Worm (Caenorhabditis elegans) whole organism, L2 larva: Measurements from ENCODE around the gene F28C6.10.

Experiments used
- C34F6.9 ChIP-seq: fragments of 150-350 bp; optimal IDR thresholded peaks from 2 replicates; lab custom pipeline; 2014; ENCODE audit warnings: missing biosample characterization, missing genetic modification characterization
- F13H6.1 ChIP-seq: sonication (generic microtip); optimal IDR thresholded peaks from 2 replicates; lab custom pipeline; 2016; ENCODE audit warnings: missing genetic modification characterization, missing compliant biosample characterization
- R02D3.7 ChIP-seq: fragments of 150-350 bp; optimal IDR thresholded peaks from 2 replicates; lab custom pipeline; 2014; ENCODE audit warnings: missing biosample characterization, missing genetic modification characterization
- Y55F3AM.14 ChIP-seq: fragments of 200-800 bp; sonication (Bioruptor generic); optimal IDR thresholded peaks from 2 replicates; lab custom pipeline; 2018; ENCODE audit warnings: mild to moderate bottlenecking, missing genetic modification characterization, missing compliant biosample characterization
- ZK546.5 ChIP-seq: sonication (generic microtip); optimal IDR thresholded peaks from 2 replicates; lab custom pipeline; 2017; ENCODE audit warnings: missing biosample characterization, missing genetic modification characterization
- alr-1 ChIP-seq: fragments of 150-350 bp; optimal IDR thresholded peaks from 2 replicates; lab custom pipeline; 2014; ENCODE audit warnings: missing biosample characterization, missing genetic modification characterization
- ama-1 ChIP-seq: fragments of 150-350 bp; optimal IDR thresholded peaks from 2 replicates; lab custom pipeline; 2018; ENCODE audit warnings: inconsistent platforms
- crh-2 ChIP-seq: sonication (generic microtip); optimal IDR thresholded peaks from 2 replicates; lab custom pipeline; 2017; ENCODE audit warnings: missing biosample characterization, missing genetic modification characterization
- elt-3 ChIP-seq: sonication (generic microtip); optimal IDR thresholded peaks from 2 replicates; lab custom pipeline; 2017; ENCODE audit warnings: missing biosample characterization, missing genetic modification characterization
- fos-1 ChIP-seq: fragments of 150-350 bp; optimal IDR thresholded peaks from 2 replicates; lab custom pipeline; 2014; ENCODE audit warnings: missing biosample characterization, missing genetic modification characterization
- gmeb-1 ChIP-seq: fragments of 150-350 bp; optimal IDR thresholded peaks from 2 replicates; lab custom pipeline; 2014; ENCODE audit warnings: missing biosample characterization, missing genetic modification characterization
- lin-39 ChIP-seq: fragments of 150-350 bp; optimal IDR thresholded peaks from 2 replicates; lab custom pipeline; 2014; ENCODE audit warnings: missing biosample characterization, missing genetic modification reagents, missing genetic modification characterization
- lsy-2 ChIP-seq, 2 experiments: fragments of 150-350 bp in 1 of 2; sonication (generic microtip) in 1 of 2; optimal IDR thresholded peaks; 2 replicates each; lab custom pipeline; 2014 to 2017; ENCODE audit warnings: missing biosample characterization in 2 of 2, missing genetic modification characterization in 2 of 2
- mab-5 ChIP-seq: fragments of 150-350 bp; optimal IDR thresholded peaks from 2 replicates; lab custom pipeline; 2014; ENCODE audit warnings: missing biosample characterization, missing genetic modification characterization
- mbf-1 ChIP-seq: sonication (generic microtip); optimal IDR thresholded peaks from 2 replicates; lab custom pipeline; 2017; ENCODE audit warnings: missing biosample characterization, missing genetic modification characterization
- nhr-10 ChIP-seq: sonication (generic microtip); optimal IDR thresholded peaks from 2 replicates; lab custom pipeline; 2017; ENCODE audit warnings: missing biosample characterization, missing genetic modification characterization
- nhr-129 ChIP-seq: fragments of 150-350 bp; optimal IDR thresholded peaks from 2 replicates; lab custom pipeline; 2014; ENCODE audit warnings: missing biosample characterization, missing genetic modification characterization
- nhr-21 ChIP-seq: fragments of 150-350 bp; optimal IDR thresholded peaks from 2 replicates; lab custom pipeline; 2014; ENCODE audit warnings: missing biosample characterization, missing genetic modification characterization
- nhr-237 ChIP-seq: fragments of 150-350 bp; optimal IDR thresholded peaks from 2 replicates; lab custom pipeline; 2014; ENCODE audit warnings: missing biosample characterization, missing genetic modification characterization
- nhr-25 ChIP-seq: fragments of 150-350 bp; sonication (generic microtip); optimal IDR thresholded peaks from 3 replicates; lab custom pipeline; 2014; ENCODE audit warnings: missing biosample characterization, missing genetic modification characterization
- nhr-77 ChIP-seq: fragments of 150-350 bp; optimal IDR thresholded peaks from 2 replicates; lab custom pipeline; 2014; ENCODE audit warnings: missing biosample characterization, missing genetic modification characterization
- sem-4 ChIP-seq: fragments of 150-350 bp; optimal IDR thresholded peaks from 2 replicates; lab custom pipeline; 2014; ENCODE audit warnings: missing biosample characterization, missing genetic modification reagents, missing genetic modification characterization
- skn-1 ChIP-seq: sonication (generic microtip); optimal IDR thresholded peaks from 2 replicates; lab custom pipeline; 2017; ENCODE audit warnings: missing biosample characterization, missing genetic modification characterization
- sma-3 ChIP-seq: sonication (generic microtip); optimal IDR thresholded peaks from 2 replicates; lab custom pipeline; 2016; ENCODE audit warnings: missing genetic modification reagents, missing genetic modification characterization, missing compliant biosample characterization
- sma-9 ChIP-seq, 2 experiments: fragments of 150-350 bp in 1 of 2; sonication (generic microtip) in 1 of 2; optimal IDR thresholded peaks; 2 replicates each; lab custom pipeline; 2014 to 2016; ENCODE audit warnings: missing genetic modification characterization in 2 of 2, mild to moderate bottlenecking in 1 of 2, missing biosample characterization in 1 of 2, missing compliant biosample characterization in 1 of 2, missing genetic modification reagents in 1 of 2, moderate library complexity in 1 of 2
- snpc-4 ChIP-seq: fragments of 150-350 bp; optimal IDR thresholded peaks from 2 replicates; lab custom pipeline; 2014; ENCODE audit warnings: missing biosample characterization, missing genetic modification characterization
- unc-39 ChIP-seq: fragments of 150-350 bp; optimal IDR thresholded peaks from 2 replicates; lab custom pipeline; 2014; ENCODE audit warnings: missing biosample characterization, missing genetic modification characterization
- unc-55 ChIP-seq: fragments of 150-350 bp; sonication (generic microtip); optimal IDR thresholded peaks from 3 replicates; lab custom pipeline; 2014; ENCODE audit warnings: missing biosample characterization, missing genetic modification reagents, missing genetic modification characterization
- unc-62 ChIP-seq: fragments of 150-350 bp; optimal IDR thresholded peaks from 2 replicates; lab custom pipeline; 2014; ENCODE audit warnings: missing biosample characterization, missing genetic modification reagents, missing genetic modification characterization
- zag-1 ChIP-seq: fragments of 150-350 bp; optimal IDR thresholded peaks from 2 replicates; lab custom pipeline; 2014; ENCODE audit warnings: missing biosample characterization, missing genetic modification characterization
- ztf-1 ChIP-seq: fragments of 200-800 bp; sonication (Bioruptor generic); conservative IDR thresholded peaks from 2 replicates; pipeline ENCODE4 v1.3.6; 2022; ENCODE audit warnings: missing genetic modification characterization, missing compliant biosample characterization
- ztf-4 ChIP-seq: fragments of 150-350 bp; optimal IDR thresholded peaks from 2 replicates; lab custom pipeline; 2014; ENCODE audit warnings: missing biosample characterization, missing genetic modification characterization

Gene F28C6.10

ce11 chrII:8562002-8562401, 45.8 kb upstream of the F28C6.10 start, which contains the start of gene F54C9.14:
Gene F54C9.14 (plus strand): TSS chrII:8562302.
- no peak for TF ChIP-seq lin-39 (tag; lab: Kevin White, UChicago)

ce11 chrII:8566039-8566438, 41.7 kb upstream of the F28C6.10 start, which contains the start of gene stc-1:
Gene stc-1 (minus strand): TSS chrII:8566139.
- TF ChIP-seq snpc-4 (tag; lab: Kevin White, UChicago) (no peak), gmeb-1 (tag; lab: Kevin White, UChicago) (peak; percentile 84), unc-55 (GFP tag; lab: Kevin White, UChicago) (peak; percentile 41), mab-5 (tag; lab: Kevin White, UChicago) (no peak), lsy-2 (tag; optimal IDR thresholded peaks at IDR 0.05; lab: Kevin White, UChicago) (peak in 1 of 2 experiments; percentile 58), crh-2 (peak; percentile 43), sma-9 (GFP tag; optimal IDR thresholded peaks at IDR 0.05; lab: Kevin White, UChicago) (no peak), sma-9 (tag; optimal IDR thresholded peaks at IDR 0.05; lab: Kevin White, UChicago) (no peak), sma-3 (GFP tag; lab: Kevin White, UChicago) (peak; percentile 13), nhr-129 (tag; lab: Kevin White, UChicago) (peak; percentile 23), F13H6.1 (tag; lab: Kevin White, UChicago) (no peak), nhr-21 (tag; lab: Kevin White, UChicago) (no peak), C34F6.9 (tag; lab: Kevin White, UChicago) (peak; percentile 36), R02D3.7 (tag; lab: Kevin White, UChicago) (no peak), sem-4 (tag; lab: Kevin White, UChicago) (no peak)

ce11 chrII:8566806-8567266, 40.9 kb upstream of the F28C6.10 start, which contains the start of gene F54C9.3:
Gene F54C9.3 (minus strand): TSS chrII:8566856.
- no peak for TF ChIP-seq unc-39 (tag; lab: Kevin White, UChicago)
- TF ChIP-seq crh-2: peak; percentile 54
- TF ChIP-seq fos-1 (tag; lab: Kevin White, UChicago): peak; percentile 98
- peak; percentile 13 for TF ChIP-seq sma-9 (GFP tag; optimal IDR thresholded peaks at IDR 0.05; lab: Kevin White, UChicago)
- no peak for TF ChIP-seq sma-9 (tag; optimal IDR thresholded peaks at IDR 0.05; lab: Kevin White, UChicago)
- no peak for TF ChIP-seq nhr-25 (tag; lab: Kevin White, UChicago)
- TF ChIP-seq alr-1: no peak
- TF ChIP-seq skn-1 (tag; lab: Kevin White, UChicago): no peak
- TF ChIP-seq F13H6.1 (tag; lab: Kevin White, UChicago): peak; percentile 46
- TF ChIP-seq lin-39 (tag; lab: Kevin White, UChicago): no peak
- TF ChIP-seq nhr-237 (tag; lab: Kevin White, UChicago): no peak
- no peak for TF ChIP-seq nhr-10
- TF ChIP-seq lsy-2 (tag; optimal IDR thresholded peaks at IDR 0.05; lab: Kevin White, UChicago): peak in 1 of 2 experiments; percentile 11
- TF ChIP-seq nhr-77 (tag; lab: Kevin White, UChicago): no peak
- TF ChIP-seq mab-5 (tag; lab: Kevin White, UChicago): no peak
- no peak for TF ChIP-seq ZK546.5
- no peak for TF ChIP-seq unc-62 (GFP tag; lab: Kevin White, UChicago)
- TF ChIP-seq elt-3: no peak
- no peak for TF ChIP-seq ztf-4 (tag; lab: Kevin White, UChicago)
- peak; percentile 41 for TF ChIP-seq gmeb-1 (tag; lab: Kevin White, UChicago)
- TF ChIP-seq, all 48 proteins: peak for 6

ce11 chrII:8568234-8568969, 39.4 kb upstream of the F28C6.10 start:
- TF ChIP-seq mbf-1 (tag; lab: Kevin White, UChicago) (no peak), Y55F3AM.14 (GFP tag; lab: Kevin White, UChicago) (no peak), ama-1 (lab: Kevin White, UChicago) (no peak), zag-1 (tag; lab: Kevin White, UChicago) (no peak), skn-1 (tag; lab: Kevin White, UChicago) (no peak), alr-1 (no peak), crh-2 (no peak), ztf-1 (GFP tag; lab: Robert Waterston, UW) (no peak)
